Fruit fly (Drosophila melanogaster): Measurements from ENCODE around the gene CG4891.

Gene CG4891

dm6 chr2L:16094697-16095096 is at the start of gene CG4891:
Gene CG4891 (plus strand): TSS chr2L:16094997.
- TF ChIP-seq usp (GFP tag; optimal IDR thresholded peaks at IDR 0.05) (no peak), Dll (optimal IDR thresholded peaks at IDR 0.05) (no peak), EcR (GFP tag; optimal IDR thresholded peaks at IDR 0.05) (no peak), CG8478 (optimal IDR thresholded peaks at IDR 0.05) (no peak), pan (optimal IDR thresholded peaks at IDR 0.05) (no peak), psq (optimal IDR thresholded peaks at IDR 0.05) (no peak)

dm6 chr2L:16049647-16050046 is 45.1 kb upstream of the CG4891 start, which contains the start of gene beat-Ia:
Gene beat-Ia (plus strand): TSS chr2L:16049965.
- no peak for TF ChIP-seq psq (optimal IDR thresholded peaks at IDR 0.05)
- no peak for TF ChIP-seq pan (optimal IDR thresholded peaks at IDR 0.05)
- TF ChIP-seq CG8478 (optimal IDR thresholded peaks at IDR 0.05) = no peak
- TF ChIP-seq Dll (optimal IDR thresholded peaks at IDR 0.05) = no peak
- no peak for TF ChIP-seq EcR (GFP tag; optimal IDR thresholded peaks at IDR 0.05)
- no peak for TF ChIP-seq usp (GFP tag; optimal IDR thresholded peaks at IDR 0.05)

dm6 chr2L:16133208-16133607 is 38.4 kb downstream of the CG4891 start, which contains the start of gene CG4892:
Gene CG4892 (plus strand): TSS chr2L:16133508.
- TF ChIP-seq CG8478 (optimal IDR thresholded peaks at IDR 0.05) (no peak), EcR (GFP tag; optimal IDR thresholded peaks at IDR 0.05) (no peak), Dll (optimal IDR thresholded peaks at IDR 0.05) (no peak), usp (GFP tag; optimal IDR thresholded peaks at IDR 0.05) (no peak), psq (optimal IDR thresholded peaks at IDR 0.05) (no peak), pan (optimal IDR thresholded peaks at IDR 0.05) (no peak)

dm6 chr2L:16135172-16135571 is 40.4 kb downstream of the CG4891 start, which contains the start of gene CG34168:
Gene CG34168 (minus strand): TSS chr2L:16135272.
- no peak for TF ChIP-seq Dll (optimal IDR thresholded peaks at IDR 0.05)
- TF ChIP-seq psq (optimal IDR thresholded peaks at IDR 0.05) = no peak
- TF ChIP-seq pan (optimal IDR thresholded peaks at IDR 0.05) = no peak
- TF ChIP-seq CG8478 (optimal IDR thresholded peaks at IDR 0.05) = no peak
- no peak for TF ChIP-seq usp (GFP tag; optimal IDR thresholded peaks at IDR 0.05)
- TF ChIP-seq EcR (GFP tag; optimal IDR thresholded peaks at IDR 0.05) = no peak

Measured in whole organism.